Worm (Caenorhabditis elegans): Measurements from ENCODE around the gene C44C10.11.

Gene C44C10.11

ce11 chrX:11757666-11758065 lies 47.5 kb upstream of the C44C10.11 start (continued):
- TF ChIP-seq daf-16 (GFP tag; optimal IDR thresholded peaks at IDR 0.05), result peak; percentile 28 to 90
- peak; percentile 72 for TF ChIP-seq daf-16 (tag; optimal IDR thresholded peaks at IDR 0.05)
- TF ChIP-seq spr-1 (tag; optimal IDR thresholded peaks at IDR 0.05), result peak; percentile 72
- no peak for TF ChIP-seq ZK546.5 (tag; optimal IDR thresholded peaks at IDR 0.05)
- no peak for TF ChIP-seq lin-15B (tag; optimal IDR thresholded peaks at IDR 0.05)
- TF ChIP-seq saeg-2 (GFP tag; IDR thresholded peaks at IDR 0.05), result peak; percentile 67; the same call in 1 of the 2 replicates
- TF ChIP-seq daf-12 (tag; optimal IDR thresholded peaks at IDR 0.05), result no peak
- peak; percentile 8 to 57 for TF ChIP-seq hif-1 (tag; optimal IDR thresholded peaks at IDR 0.05)
- no peak for TF ChIP-seq attf-4 (tag; optimal IDR thresholded peaks at IDR 0.05)
- TF ChIP-seq set-16 (GFP tag; IDR thresholded peaks at IDR 0.05), result no peak
- TF ChIP-seq ceh-28 (tag; optimal IDR thresholded peaks at IDR 0.05), result no peak
- TF ChIP-seq R02D3.7 (tag; optimal IDR thresholded peaks at IDR 0.05), result no peak
- TF ChIP-seq hlh-11 (tag; optimal IDR thresholded peaks at IDR 0.05), result no peak
- no peak for TF ChIP-seq nhr-10 (tag; optimal IDR thresholded peaks at IDR 0.05)
- peak in 1 of 2 experiments; percentile 84 for TF ChIP-seq unc-62 (GFP tag; optimal IDR thresholded peaks at IDR 0.05 in 1 of 2)
- TF ChIP-seq unc-62 (tag; optimal IDR thresholded peaks at IDR 0.05), result no peak
- TF ChIP-seq lir-3 (tag; optimal IDR thresholded peaks at IDR 0.05), result peak; percentile 68
- peak; percentile 92 for TF ChIP-seq duxl-1 (tag; optimal IDR thresholded peaks at IDR 0.05; ENCODE audit: poor library complexity)
- TF ChIP-seq snpc-1.2 (GFP tag; IDR thresholded peaks at IDR 0.05), result peak; percentile 94
- peak; percentile 85 for TF ChIP-seq ZK337.2 (GFP tag; IDR thresholded peaks at IDR 0.05)
- peak; percentile 92 for TF ChIP-seq tra-1 (GFP tag; IDR thresholded peaks at IDR 0.05)
- TF ChIP-seq ceh-62 (tag; optimal IDR thresholded peaks at IDR 0.05), result no peak
- TF ChIP-seq hlh-30 (tag; optimal IDR thresholded peaks at IDR 0.05; ENCODE audit: insufficient read depth), result peak; percentile 81
- no peak for TF ChIP-seq nhr-237 (tag; optimal IDR thresholded peaks at IDR 0.05)
- TF ChIP-seq cey-2 (tag; optimal IDR thresholded peaks at IDR 0.05; ENCODE audit: borderline replicate concordance, insufficient read depth), result no peak
- peak; percentile 88 for TF ChIP-seq ceh-44 (GFP tag; IDR thresholded peaks at IDR 0.05)
- TF ChIP-seq nhr-48 (tag; optimal IDR thresholded peaks at IDR 0.05), result peak; percentile 71
- peak; percentile 79 to 84; a peak in 2 of 4 replicates for TF ChIP-seq madf-5 (GFP tag; IDR thresholded peaks at IDR 0.05)
- TF ChIP-seq unc-130 (GFP tag; optimal IDR thresholded peaks at IDR 0.05), result peak; percentile 52
- peak; percentile 83 for TF ChIP-seq dmd-9 (GFP tag; IDR thresholded peaks at IDR 0.05)
- TF ChIP-seq vab-7 (GFP tag; IDR thresholded peaks at IDR 0.05), result peak; percentile 95
- peak; percentile 96 for TF ChIP-seq dmd-8 (GFP tag; IDR thresholded peaks at IDR 0.05)
- TF ChIP-seq nhr-76 (tag; optimal IDR thresholded peaks at IDR 0.05), result no peak
- TF ChIP-seq ces-1 (GFP tag; optimal IDR thresholded peaks at IDR 0.05), result peak; percentile 68
- TF ChIP-seq mep-1 (tag; optimal IDR thresholded peaks at IDR 0.05), result no peak
- no peak for TF ChIP-seq nhr-28 (tag; optimal IDR thresholded peaks at IDR 0.05)
- no peak for TF ChIP-seq ceh-32 (tag; optimal IDR thresholded peaks at IDR 0.05; ENCODE audit: poor library complexity)

DNA sequence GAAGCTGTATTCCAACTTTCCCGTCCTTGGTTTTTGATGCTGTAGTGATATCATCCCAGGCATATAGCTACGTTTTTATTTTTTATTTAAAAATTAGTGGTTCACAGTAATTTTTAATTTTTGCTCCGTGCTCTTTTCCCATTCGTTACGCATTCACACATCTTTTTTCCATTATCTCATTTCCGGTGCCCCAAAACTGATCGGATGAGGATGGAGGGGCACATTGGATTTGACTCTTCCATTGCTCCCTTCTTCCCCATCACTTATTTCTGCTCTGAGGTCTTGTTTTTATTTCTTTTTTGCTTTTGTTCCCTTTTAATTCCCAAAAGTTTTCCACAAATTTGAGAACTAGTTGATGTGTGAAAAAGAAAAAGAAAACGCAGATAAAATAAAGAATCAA lies 43.0 kb upstream of the C44C10.11 start:
- no peak for TF ChIP-seq Y75B8A.6 (GFP tag; IDR thresholded peaks at IDR 0.05)
- no peak for TF ChIP-seq nhr-25 (tag; optimal IDR thresholded peaks at IDR 0.05; ENCODE audit: borderline replicate concordance, insufficient read depth)
- no peak for TF ChIP-seq snpc-4 (tag; optimal IDR thresholded peaks at IDR 0.05)
- no peak for TF ChIP-seq egl-43 (GFP tag; IDR thresholded peaks at IDR 0.05)
- no peak for TF ChIP-seq lin-29 (GFP tag; IDR thresholded peaks at IDR 0.05)
- no peak for TF ChIP-seq F10B5.3 (tag; optimal IDR thresholded peaks at IDR 0.05)
- no peak for TF ChIP-seq Y5F2A.4 (GFP tag; optimal IDR thresholded peaks at IDR 0.05)
- TF ChIP-seq dpl-1 (GFP tag; optimal IDR thresholded peaks at IDR 0.05), result no peak
- TF ChIP-seq egl-27 (tag; optimal IDR thresholded peaks at IDR 0.05), result no peak
- no peak for TF ChIP-seq saeg-2 (GFP tag; IDR thresholded peaks at IDR 0.05)
- no peak for TF ChIP-seq tag-97 (GFP tag; IDR thresholded peaks at IDR 0.05)
